Fruit fly (Drosophila melanogaster) whole organism, prepupa: ENCODE measurements around the gene CG46320.
A peak's percentile ranks its signal among the peaks of the same experiment; 100 is the strongest.

Source experiments
- Blimp-1 ChIP-seq: fragments of 200-800 bp; sonication (Bioruptor generic); optimal IDR thresholded peaks from 3 replicates; lab custom pipeline; 2017; ENCODE audit warnings: missing biosample characterization, missing genetic modification characterization, mild to moderate bottlenecking, moderate library complexity, missing genetic modification reagents
- CG10669 ChIP-seq: fragments of 200-800 bp; sonication (Bioruptor generic); optimal IDR thresholded peaks from 3 replicates; lab custom pipeline; 2018; ENCODE audit warnings: missing biosample characterization, mild to moderate bottlenecking, missing genetic modification characterization, moderate library complexity
- CG11294 ChIP-seq: fragments of 200-800 bp; sonication (Bioruptor generic); IDR thresholded peaks from 2 replicates; pipeline ENCODE4 v1.3.6; 2022; ENCODE audit warnings: missing biosample characterization, missing genetic modification characterization
- CG11762 ChIP-seq: fragments of 200-800 bp; sonication (Bioruptor generic); optimal IDR thresholded peaks from 3 replicates; lab custom pipeline; 2016; ENCODE audit warnings: missing biosample characterization, missing genetic modification characterization; ENCODE audit not compliant: insufficient read depth
- CG11902 ChIP-seq: fragments of 200-800 bp; sonication (Bioruptor generic); optimal IDR thresholded peaks from 3 replicates; lab custom pipeline; 2016; ENCODE audit warnings: missing biosample characterization, missing genetic modification characterization
- CG15336 ChIP-seq: fragments of 200-800 bp; sonication (Bioruptor generic); IDR thresholded peaks from 2 replicates; pipeline ENCODE4 v1.3.6; 2022; ENCODE audit warnings: missing biosample characterization, missing genetic modification characterization
- CG1621 ChIP-seq: fragments of 200-800 bp; sonication (Bioruptor generic); optimal IDR thresholded peaks from 3 replicates; lab custom pipeline; 2018; ENCODE audit warnings: missing biosample characterization, mild to moderate bottlenecking, missing genetic modification characterization
- CG3032 ChIP-seq: fragments of 200-800 bp; optimal IDR thresholded peaks from 2 replicates; lab custom pipeline; 2019; ENCODE audit warnings: missing biosample characterization, mild to moderate bottlenecking, missing genetic modification characterization, moderate library complexity
- CG31627 ChIP-seq: fragments of 200-800 bp; sonication (Bioruptor generic); optimal IDR thresholded peaks from 3 replicates; lab custom pipeline; 2016; ENCODE audit warnings: missing biosample characterization, missing genetic modification characterization
- CG34406 ChIP-seq: fragments of 200-800 bp; sonication (Bioruptor generic); optimal IDR thresholded peaks from 3 replicates; lab custom pipeline; 2016; ENCODE audit warnings: missing biosample characterization, missing genetic modification characterization
- CG3919 ChIP-seq: fragments of 200-800 bp; sonication (Bioruptor generic); optimal IDR thresholded peaks from 3 replicates; lab custom pipeline; 2016; ENCODE audit warnings: missing biosample characterization, missing genetic modification characterization
- CG6163 ChIP-seq: fragments of 200-800 bp; sonication (Bioruptor generic); IDR thresholded peaks from 3 replicates; pipeline ENCODE4 v1.3.6; 2022; ENCODE audit warnings: missing biosample characterization, missing genetic modification characterization
- CG6792 ChIP-seq: fragments of 200-800 bp; sonication (Bioruptor generic); optimal IDR thresholded peaks from 3 replicates; lab custom pipeline; 2016; ENCODE audit warnings: missing biosample characterization, missing genetic modification characterization
- CG6808 ChIP-seq: fragments of 200-800 bp; sonication (Bioruptor generic); optimal IDR thresholded peaks from 3 replicates; lab custom pipeline; 2017; ENCODE audit warnings: missing biosample characterization, missing genetic modification characterization, mild to moderate bottlenecking, moderate library complexity, missing genetic modification reagents
- CG6854 ChIP-seq: fragments of 200-800 bp; sonication (Bioruptor generic); optimal IDR thresholded peaks from 2 replicates; lab custom pipeline; 2017; ENCODE audit warnings: missing biosample characterization, mild to moderate bottlenecking, missing genetic modification characterization
- CG7368 ChIP-seq: fragments of 200-800 bp; sonication (Bioruptor generic); optimal IDR thresholded peaks from 3 replicates; lab custom pipeline; 2016; ENCODE audit warnings: missing biosample characterization, missing genetic modification characterization
- CG8319 ChIP-seq: fragments of 200-800 bp; sonication (Bioruptor generic); optimal IDR thresholded peaks from 3 replicates; lab custom pipeline; 2016; ENCODE audit warnings: missing biosample characterization, missing genetic modification characterization
- CG8632 ChIP-seq: fragments of 200-800 bp; sonication (Bioruptor generic); optimal IDR thresholded peaks from 3 replicates; lab custom pipeline; 2016; ENCODE audit warnings: missing biosample characterization, missing genetic modification characterization
- Eip78C ChIP-seq: fragments of 200-800 bp; sonication (Bioruptor generic); peaks from one replicate; lab custom pipeline; 2016; ENCODE audit warnings: missing biosample characterization, missing genetic modification characterization
- Eip93F ChIP-seq: fragments of 200-800 bp; sonication (Bioruptor generic); optimal IDR thresholded peaks from 2 replicates; lab custom pipeline; 2016; ENCODE audit warnings: missing biosample characterization, mild to moderate bottlenecking, missing genetic modification characterization
- Ets21C ChIP-seq: fragments of 200-800 bp; sonication (Bioruptor generic); optimal IDR thresholded peaks from 3 replicates; lab custom pipeline; 2016; ENCODE audit warnings: missing biosample characterization, missing genetic modification characterization
- Ets96B ChIP-seq: fragments of 200-800 bp; optimal IDR thresholded peaks from 2 replicates; lab custom pipeline; 2019; ENCODE audit warnings: missing biosample characterization, mild to moderate bottlenecking, missing genetic modification characterization, moderate library complexity
- Gug ChIP-seq: fragments of 200-800 bp; sonication (Bioruptor generic); IDR thresholded peaks from 2 replicates; pipeline ENCODE4 v1.3.6; 2022; ENCODE audit warnings: missing biosample characterization, missing genetic modification characterization
- Hr38 ChIP-seq: sonication (Bioruptor generic); optimal IDR thresholded peaks from 2 replicates; lab custom pipeline; 2016; ENCODE audit warnings: missing biosample characterization, missing genetic modification characterization
- Hr39 ChIP-seq: fragments of 200-800 bp; sonication (Bioruptor generic); optimal IDR thresholded peaks from 2 replicates; lab custom pipeline; 2016; ENCODE audit warnings: missing biosample characterization, missing genetic modification characterization
- Lpt ChIP-seq: fragments of 200-800 bp; sonication (Bioruptor generic); optimal IDR thresholded peaks from 3 replicates; lab custom pipeline; 2016; ENCODE audit warnings: missing biosample characterization, missing genetic modification characterization
- Met ChIP-seq: fragments of 200-800 bp; sonication (Bioruptor generic); optimal IDR thresholded peaks from 3 replicates; lab custom pipeline; 2016; ENCODE audit warnings: missing biosample characterization, missing genetic modification characterization
- OdsH ChIP-seq: fragments of 200-800 bp; sonication (Bioruptor generic); optimal IDR thresholded peaks from 3 replicates; lab custom pipeline; 2016; ENCODE audit warnings: missing biosample characterization, missing genetic modification characterization
- Smox ChIP-seq: fragments of 200-800 bp; sonication (Bioruptor generic); optimal IDR thresholded peaks from 3 replicates; lab custom pipeline; 2016; ENCODE audit warnings: missing biosample characterization, missing genetic modification characterization
- Sox102F ChIP-seq: fragments of 200-800 bp; sonication (Bioruptor generic); optimal IDR thresholded peaks from 2 replicates; lab custom pipeline; 2016; ENCODE audit warnings: missing biosample characterization, mild to moderate bottlenecking, missing genetic modification characterization
- Sox14 ChIP-seq: fragments of 200-800 bp; sonication (Bioruptor generic); optimal IDR thresholded peaks from 3 replicates; lab custom pipeline; 2016; ENCODE audit warnings: missing biosample characterization, missing genetic modification characterization
- cyc ChIP-seq: fragments of 200-800 bp; sonication (Bioruptor generic); optimal IDR thresholded peaks from 3 replicates; lab custom pipeline; 2016; ENCODE audit warnings: missing biosample characterization, missing genetic modification characterization
- dac ChIP-seq: fragments of 200-800 bp; sonication (Bioruptor generic); optimal IDR thresholded peaks from 2 replicates; lab custom pipeline; 2017; ENCODE audit warnings: missing biosample characterization, mild to moderate bottlenecking, missing genetic modification characterization
- dsx ChIP-seq: fragments of 200-800 bp; optimal IDR thresholded peaks from 3 replicates; lab custom pipeline; 2019; ENCODE audit warnings: missing biosample characterization, mild to moderate bottlenecking, missing genetic modification characterization, moderate library complexity; ENCODE audit not compliant: poor library complexity, severe bottlenecking
- fd85E ChIP-seq: fragments of 200-800 bp; sonication (Bioruptor generic); optimal IDR thresholded peaks from 3 replicates; lab custom pipeline; 2016; ENCODE audit warnings: missing biosample characterization, missing genetic modification characterization
- fkh ChIP-seq: fragments of 200-800 bp; sonication (Bioruptor generic); optimal IDR thresholded peaks from 3 replicates; lab custom pipeline; 2017; ENCODE audit warnings: missing biosample characterization, mild to moderate bottlenecking, missing genetic modification characterization, moderate library complexity
- lz ChIP-seq: fragments of 200-800 bp; sonication (Bioruptor generic); optimal IDR thresholded peaks from 3 replicates; lab custom pipeline; 2016; ENCODE audit warnings: missing biosample characterization, missing genetic modification characterization
- net ChIP-seq: fragments of 200-800 bp; sonication (Bioruptor generic); optimal IDR thresholded peaks from 3 replicates; lab custom pipeline; 2016; ENCODE audit warnings: missing biosample characterization, missing genetic modification characterization
- pdm3 ChIP-seq: fragments of 200-800 bp; sonication (Bioruptor generic); optimal IDR thresholded peaks from 3 replicates; lab custom pipeline; 2016; ENCODE audit warnings: missing biosample characterization, missing genetic modification characterization
- spab ChIP-seq: fragments of 200-800 bp; sonication (Bioruptor generic); optimal IDR thresholded peaks from 2 replicates; lab custom pipeline; 2017; ENCODE audit warnings: missing biosample characterization, mild to moderate bottlenecking, missing genetic modification characterization, missing genetic modification reagents
- ss ChIP-seq, 2 experiments: fragments of 200-800 bp; sonication (Bioruptor generic); optimal IDR thresholded peaks; 2 replicates in 1 of 2; 3 replicates in 1 of 2; lab custom pipeline; 2017 to 2018; ENCODE audit warnings: mild to moderate bottlenecking in 2 of 2, missing biosample characterization in 2 of 2, missing genetic modification characterization in 2 of 2, moderate library complexity in 1 of 2
- svp ChIP-seq: fragments of 200-800 bp; sonication (Bioruptor generic); peaks from one replicate; lab custom pipeline; 2016; ENCODE audit warnings: missing biosample characterization, missing genetic modification characterization
- vri ChIP-seq: fragments of 200-800 bp; sonication (Bioruptor generic); optimal IDR thresholded peaks from 3 replicates; lab custom pipeline; 2016; ENCODE audit warnings: missing biosample characterization, mild to moderate bottlenecking, missing genetic modification characterization

CG46320 gene

DNA sequence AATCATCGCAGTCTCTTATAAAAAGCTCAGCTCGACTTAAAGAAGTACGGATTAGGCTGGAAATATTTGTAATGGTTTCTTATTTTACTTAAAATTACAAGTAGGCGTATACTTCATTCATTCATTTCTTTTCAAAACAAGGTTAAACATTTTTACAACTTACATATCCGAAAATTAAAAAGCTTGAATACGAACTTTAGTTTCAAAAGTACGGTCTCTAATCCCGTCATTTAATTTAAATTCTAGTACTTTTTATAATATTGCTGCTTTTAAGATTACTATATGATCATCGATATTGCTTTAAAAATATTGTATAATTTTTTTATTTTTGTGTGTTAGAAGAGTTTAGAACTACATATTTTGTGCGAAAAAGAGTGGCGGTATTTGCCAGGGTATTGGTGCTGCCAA, 33.7 kb upstream of the CG46320 start (continued):
- TF ChIP-seq lz (GFP tag; lab: Kevin White, UChicago) (peak; percentile 74), dac (GFP tag; lab: Kevin White, UChicago) (no peak), CG8319 (no peak), fd85E (GFP tag; lab: Kevin White, UChicago) (no peak), fkh (GFP tag; lab: Kevin White, UChicago) (no peak), CG3919 (GFP tag; lab: Kevin White, UChicago) (peak; percentile 4), Hr39 (peak; percentile 64), spab (no peak), cyc (GFP tag; lab: Kevin White, UChicago) (peak; percentile 46), CG6854 (GFP tag; lab: Kevin White, UChicago) (no peak), CG6163 (GFP tag; lab: Robert Waterston, UW) (peak; percentile 47; the same call in 1 of the 3 replicates), CG11902 (no peak), CG3032 (tag; lab: Kevin White, UChicago) (no peak), pdm3 (GFP tag; lab: Kevin White, UChicago) (peak; percentile 33), Sox102F (GFP tag; lab: Kevin White, UChicago) (peak; percentile 47), CG10669 (GFP tag; lab: Kevin White, UChicago) (no peak), Eip93F (GFP tag; lab: Kevin White, UChicago) (no peak), OdsH (peak; percentile 29), CG1621 (tag; lab: Kevin White, UChicago) (no peak), CG8632 (GFP tag; lab: Kevin White, UChicago) (no peak), CG34406 (GFP tag; lab: Kevin White, UChicago) (peak; percentile 12), Ets21C (GFP tag; lab: Kevin White, UChicago) (peak; percentile 46), Ets96B (no peak), CG11294 (GFP tag; lab: Robert Waterston, UW) (no peak), Eip78C (GFP tag; lab: Kevin White, UChicago) (peak; percentile 95), CG6792 (GFP tag; lab: Kevin White, UChicago) (peak; percentile 13), vri (GFP tag; lab: Kevin White, UChicago) (no peak), CG15336 (GFP tag; lab: Robert Waterston, UW) (no peak; the same call in 1 of the 2 replicates), CG31627 (GFP tag; lab: Kevin White, UChicago) (peak; percentile 65), dsx (GFP tag; lab: Kevin White, UChicago) (no peak), CG7368 (GFP tag; lab: Kevin White, UChicago) (no peak)
- TF ChIP-seq, all 60 proteins: peak for 29

DNA sequence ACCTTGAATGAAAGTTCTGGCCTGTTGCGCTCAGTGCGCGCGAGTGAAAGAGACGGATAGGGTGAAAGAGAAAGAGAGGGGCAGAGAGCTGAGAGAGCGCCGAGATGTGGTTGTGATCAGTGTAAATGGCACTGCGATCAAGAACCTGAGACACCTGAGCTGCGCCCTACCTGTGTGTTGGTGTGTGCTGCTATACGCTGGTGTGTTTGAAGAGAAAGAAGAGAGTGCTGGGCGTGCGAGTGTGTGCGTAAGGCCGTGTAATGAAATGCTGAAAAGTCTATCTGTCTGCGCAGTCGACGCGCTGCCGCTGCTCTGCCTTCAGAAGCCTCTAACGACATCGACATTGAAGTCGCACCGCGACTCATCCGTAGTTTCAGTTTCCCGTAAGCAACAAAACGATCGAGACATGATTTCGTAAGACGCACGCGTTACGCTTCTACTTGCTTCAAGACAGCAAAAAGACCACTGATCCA, 33.3 kb upstream of the CG46320 start, which contains the start of gene Blimp-1:
Gene Blimp-1, plus strand, starts transcription at position 376 of the 473 bp plus-strand sequence.
- TF ChIP-seq vri (GFP tag; lab: Kevin White, UChicago) (peak; percentile 32), Sox14 (GFP tag; lab: Kevin White, UChicago) (no peak), Lpt (GFP tag; lab: Kevin White, UChicago) (no peak), fkh (GFP tag; lab: Kevin White, UChicago) (peak; percentile 29), Ets96B (no peak), CG3032 (tag; lab: Kevin White, UChicago) (no peak), CG6854 (GFP tag; lab: Kevin White, UChicago) (peak; percentile 44), Blimp-1 (GFP tag; lab: Kevin White, UChicago) (peak; percentile 74), CG6163 (GFP tag; lab: Robert Waterston, UW) (0 out of 3 replicates have a peak, but pooled peaks have one; percentile 11)
- TF ChIP-seq, all 60 proteins: peak for 5

DNA sequence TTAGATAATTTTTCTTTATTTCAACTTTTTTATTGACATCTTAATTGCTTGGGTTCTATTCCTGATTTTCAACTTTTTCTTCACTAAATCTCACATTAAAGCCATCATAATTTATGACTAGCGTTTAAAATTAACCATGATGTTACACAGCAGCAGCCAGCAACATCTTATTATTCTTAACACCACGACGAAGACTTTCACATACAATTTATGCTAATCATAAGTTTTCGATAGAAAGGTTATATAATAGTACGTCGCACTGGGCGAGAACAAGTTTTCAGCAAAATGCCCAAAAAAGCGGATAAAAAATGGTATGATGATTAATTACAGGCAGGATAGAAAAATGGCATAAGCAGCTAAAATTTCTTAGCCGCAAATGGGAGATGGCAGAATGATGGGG, 32.0 kb upstream of the CG46320 start:
- TF ChIP-seq Hr39 (no peak), Hr38 (no peak), spab (no peak), Gug (GFP tag; lab: Robert Waterston, UW) (no peak), Eip93F (GFP tag; lab: Kevin White, UChicago) (no peak), Blimp-1 (GFP tag; lab: Kevin White, UChicago) (no peak), ss (GFP tag; optimal IDR thresholded peaks at IDR 0.05; lab: Kevin White, UChicago) (no peak), Met (GFP tag; lab: Kevin White, UChicago) (no peak), svp (GFP tag; lab: Kevin White, UChicago) (no peak), Smox (GFP tag; lab: Kevin White, UChicago) (no peak), dsx (GFP tag; lab: Kevin White, UChicago) (no peak), CG11762 (GFP tag; lab: Kevin White, UChicago) (no peak), CG6808 (no peak), net (GFP tag; lab: Kevin White, UChicago) (no peak), OdsH (no peak), Ets21C (GFP tag; lab: Kevin White, UChicago) (no peak)
